Worm (Caenorhabditis elegans): ENCODE results near the gene nhr-112.

The nhr-112 gene

ce11 chrV:16672198-16672597 is 51.4 kb downstream of the nhr-112 start, which contains the start of gene F14F8.8:
Gene F14F8.8 (minus strand): TSS chrV:16672298.
- TF ChIP-seq lin-13 (GFP tag; optimal IDR thresholded peaks at IDR 0.05) (no peak), elt-3 (tag; optimal IDR thresholded peaks at IDR 0.05) (no peak), nhr-77 (tag; optimal IDR thresholded peaks at IDR 0.05) (no peak), unc-55 (GFP tag; optimal IDR thresholded peaks at IDR 0.05) (no peak), sma-9 (GFP tag; optimal IDR thresholded peaks at IDR 0.05) (no peak), sma-9 (tag; optimal IDR thresholded peaks at IDR 0.05) (no peak), ZK546.5 (tag; optimal IDR thresholded peaks at IDR 0.05) (no peak), crh-2 (tag; optimal IDR thresholded peaks at IDR 0.05) (no peak), nhr-11 (tag; optimal IDR thresholded peaks at IDR 0.05) (no peak), mab-5 (tag; optimal IDR thresholded peaks at IDR 0.05) (no peak), peb-1 (tag; optimal IDR thresholded peaks at IDR 0.05) (no peak), ztf-4 (tag; optimal IDR thresholded peaks at IDR 0.05) (no peak), R02D3.7 (tag; optimal IDR thresholded peaks at IDR 0.05) (no peak), lsy-2 (tag; optimal IDR thresholded peaks at IDR 0.05) (no peak)

Data from whole organism, L2 larva.